Worm (Caenorhabditis elegans) whole organism, L1 larva: ENCODE results near the gene M05D6.1.

Source experiments
- C34B4.2 ChIP-seq: sonication (generic microtip); optimal IDR thresholded peaks from 2 replicates; lab custom pipeline; 2017; ENCODE audit warnings: mild to moderate bottlenecking, missing genetic modification characterization, missing compliant biosample characterization
- Y116A8C.19 ChIP-seq: sonication (generic microtip); optimal IDR thresholded peaks from 2 replicates; lab custom pipeline; 2016; ENCODE audit warnings: missing compliant biosample characterization, missing genetic modification characterization, borderline replicate concordance
- aha-1 ChIP-seq: fragments of 150-350 bp; optimal IDR thresholded peaks from 2 replicates; lab custom pipeline; 2014; ENCODE audit warnings: missing biosample characterization, missing genetic modification characterization
- ama-1 ChIP-seq: fragments of 150-350 bp; optimal IDR thresholded peaks from 2 replicates; lab custom pipeline; 2014
- blmp-1 ChIP-seq: fragments of 150-350 bp; optimal IDR thresholded peaks from 2 replicates; lab custom pipeline; 2014; ENCODE audit warnings: missing biosample characterization, missing genetic modification characterization
- ceh-63 ChIP-seq: fragments of 200-800 bp; sonication (Bioruptor generic); optimal IDR thresholded peaks from 2 replicates; lab custom pipeline; 2018; ENCODE audit warnings: mild to moderate bottlenecking, missing genetic modification characterization, missing compliant biosample characterization
- ceh-82 ChIP-seq, 3 experiments: fragments of 150-350 bp in 1 of 3; sonication (generic microtip) in 2 of 3; optimal IDR thresholded peaks; 2 replicates each; lab custom pipeline; 2014 to 2017; ENCODE audit warnings: missing biosample characterization in 3 of 3, missing genetic modification characterization in 3 of 3
- ceh-88 ChIP-seq: fragments of 200-800 bp; sonication (Bioruptor generic); IDR thresholded peaks from 2 replicates; pipeline ENCODE4 v1.3.6; 2022; ENCODE audit warnings: missing genetic modification characterization, missing compliant biosample characterization
- dpl-1 ChIP-seq, 3 experiments: fragments of 150-350 bp in 2 of 3; sonication (generic microtip) in 1 of 3; optimal IDR thresholded peaks; 2 replicates each; lab custom pipeline; 2014 to 2017; ENCODE audit warnings: missing biosample characterization in 3 of 3, missing genetic modification characterization in 3 of 3, missing genetic modification reagents in 3 of 3
- dsc-1 ChIP-seq: sonication (generic microtip); optimal IDR thresholded peaks from 2 replicates; lab custom pipeline; 2016; ENCODE audit warnings: mild to moderate bottlenecking, missing genetic modification characterization, missing compliant biosample characterization
- efl-1 ChIP-seq, 4 experiments: fragments of 150-350 bp; optimal IDR thresholded peaks in 3 of 4; peaks in 1 of 4; 1 replicate in 1 of 4; 2 replicates in 3 of 4; lab custom pipeline; 2014; ENCODE audit warnings: missing biosample characterization in 2 of 4, missing genetic modification characterization in 2 of 4, missing genetic modification reagents in 2 of 4
- efl-3 ChIP-seq: fragments of 200-800 bp; sonication (Bioruptor generic); optimal IDR thresholded peaks from 2 replicates; lab custom pipeline; 2018; ENCODE audit warnings: mild to moderate bottlenecking, missing genetic modification characterization, missing compliant biosample characterization
- egl-13 ChIP-seq: sonication (generic microtip); optimal IDR thresholded peaks from 2 replicates; lab custom pipeline; 2016; ENCODE audit warnings: missing genotype, missing genetic modification reagents, missing genetic modification characterization, missing compliant biosample characterization
- egl-27 ChIP-seq, 2 experiments: fragments of 150-350 bp in 1 of 2; sonication (generic microtip); optimal IDR thresholded peaks; 3 replicates each; lab custom pipeline; 2017 to 2018; ENCODE audit warnings: missing biosample characterization in 2 of 2, missing genetic modification characterization in 2 of 2, missing genetic modification reagents in 2 of 2
- elt-3 ChIP-seq, 6 experiments: fragments of 150-350 bp in 1 of 6; sonication (generic microtip); optimal IDR thresholded peaks; 2 replicates each; lab custom pipeline; 2017 to 2018; ENCODE audit warnings: missing biosample characterization in 6 of 6, missing genetic modification characterization in 6 of 6, inconsistent platforms in 1 of 6
- ets-5 ChIP-seq: fragments of 200-800 bp; sonication (Bioruptor generic); IDR thresholded peaks from 2 replicates; pipeline ENCODE4 v1.3.6; 2022; ENCODE audit warnings: missing genetic modification characterization, missing compliant biosample characterization
- fos-1 ChIP-seq: fragments of 150-350 bp; optimal IDR thresholded peaks from 2 replicates; lab custom pipeline; 2014; ENCODE audit warnings: missing biosample characterization, missing genetic modification characterization
- hlh-17 ChIP-seq: fragments of 200-800 bp; sonication (Bioruptor generic); optimal IDR thresholded peaks from 2 replicates; lab custom pipeline; 2018; ENCODE audit warnings: missing genetic modification characterization, mild to moderate bottlenecking, missing compliant biosample characterization, moderate library complexity, borderline replicate concordance
- hlh-4 ChIP-seq: sonication (generic microtip); optimal IDR thresholded peaks from 2 replicates; lab custom pipeline; 2016; ENCODE audit warnings: mild to moderate bottlenecking, missing genetic modification characterization, missing compliant biosample characterization
- irx-1 ChIP-seq: sonication (generic microtip); optimal IDR thresholded peaks from 2 replicates; lab custom pipeline; 2016; ENCODE audit warnings: missing genetic modification characterization, missing compliant biosample characterization
- lin-14 ChIP-seq: fragments of 200-800 bp; sonication (Bioruptor generic); optimal IDR thresholded peaks from 2 replicates; lab custom pipeline; 2018; ENCODE audit warnings: mild to moderate bottlenecking, missing genetic modification characterization, moderate library complexity, missing compliant biosample characterization
- lin-15B ChIP-seq: fragments of 150-350 bp; sonication (generic microtip); optimal IDR thresholded peaks from 3 replicates; lab custom pipeline; 2014; ENCODE audit warnings: missing biosample characterization, missing genetic modification characterization
- lin-39 ChIP-seq: fragments of 150-350 bp; optimal IDR thresholded peaks from 2 replicates; lab custom pipeline; 2014; ENCODE audit warnings: missing biosample characterization, missing genetic modification reagents, missing genetic modification characterization
- lir-3 ChIP-seq: sonication (generic microtip); optimal IDR thresholded peaks from 2 replicates; lab custom pipeline; 2016; ENCODE audit warnings: mild to moderate bottlenecking, missing genetic modification characterization, moderate library complexity, missing compliant biosample characterization; ENCODE audit not compliant: poor library complexity
- lsy-2 ChIP-seq, 2 experiments: fragments of 150-350 bp; optimal IDR thresholded peaks; 2 replicates each; lab custom pipeline; 2014; ENCODE audit warnings: missing biosample characterization in 2 of 2, missing genetic modification characterization in 2 of 2
- mab-9 ChIP-seq: fragments of 200-800 bp; sonication (Bioruptor generic); IDR thresholded peaks from 2 replicates; pipeline ENCODE4 v1.3.6; 2022; ENCODE audit warnings: missing genetic modification reagents, missing genetic modification characterization, missing compliant biosample characterization
- mdl-1 ChIP-seq, 2 experiments: fragments of 150-350 bp; optimal IDR thresholded peaks; 2 replicates each; lab custom pipeline; 2014 to 2017; ENCODE audit warnings: missing biosample characterization in 2 of 2, missing genetic modification characterization in 2 of 2, inconsistent platforms in 1 of 2
- mef-2 ChIP-seq: fragments of 150-350 bp; optimal IDR thresholded peaks from 2 replicates; lab custom pipeline; 2014; ENCODE audit warnings: missing biosample characterization, missing genetic modification characterization
- mep-1 ChIP-seq: fragments of 150-350 bp; optimal IDR thresholded peaks from 2 replicates; lab custom pipeline; 2014; ENCODE audit warnings: missing biosample characterization, missing genetic modification characterization
- nhr-11 ChIP-seq: fragments of 150-350 bp; optimal IDR thresholded peaks from 2 replicates; lab custom pipeline; 2014; ENCODE audit warnings: missing biosample characterization, missing genetic modification characterization
- nhr-12 ChIP-seq: sonication (generic microtip); optimal IDR thresholded peaks from 2 replicates; lab custom pipeline; 2017; ENCODE audit warnings: missing biosample characterization, missing genetic modification characterization
- nhr-237 ChIP-seq: fragments of 150-350 bp; optimal IDR thresholded peaks from 2 replicates; lab custom pipeline; 2014; ENCODE audit warnings: missing biosample characterization, missing genetic modification characterization
- nhr-28 ChIP-seq: fragments of 150-350 bp; optimal IDR thresholded peaks from 2 replicates; lab custom pipeline; 2014; ENCODE audit warnings: missing biosample characterization, missing genetic modification characterization
- nhr-47 ChIP-seq: sonication (generic microtip); optimal IDR thresholded peaks from 2 replicates; lab custom pipeline; 2016; ENCODE audit warnings: mild to moderate bottlenecking, missing genetic modification characterization, moderate library complexity, missing compliant biosample characterization
- nhr-77 ChIP-seq: fragments of 150-350 bp; optimal IDR thresholded peaks from 2 replicates; lab custom pipeline; 2014; ENCODE audit warnings: missing biosample characterization, missing genetic modification characterization
- nhr-90 ChIP-seq: sonication (generic microtip); optimal IDR thresholded peaks from 2 replicates; lab custom pipeline; 2016; ENCODE audit warnings: mild to moderate bottlenecking, missing genetic modification characterization, missing compliant biosample characterization; ENCODE audit not compliant: poor library complexity
- pax-3 ChIP-seq: fragments of 200-800 bp; sonication (Bioruptor generic); optimal IDR thresholded peaks from 2 replicates; lab custom pipeline; 2018; ENCODE audit warnings: mild to moderate bottlenecking, missing genetic modification characterization, moderate library complexity, missing compliant biosample characterization
- pqm-1 ChIP-seq: sonication (generic microtip); optimal IDR thresholded peaks from 3 replicates; lab custom pipeline; 2017; ENCODE audit warnings: missing biosample characterization, missing genetic modification characterization
- snu-23 ChIP-seq: sonication (generic microtip); optimal IDR thresholded peaks from 2 replicates; lab custom pipeline; 2016; ENCODE audit warnings: missing genetic modification characterization, missing compliant biosample characterization
- sox-4 ChIP-seq: sonication (generic microtip); optimal IDR thresholded peaks from 2 replicates; lab custom pipeline; 2016; ENCODE audit warnings: missing genetic modification characterization, missing compliant biosample characterization
- sptf-1 ChIP-seq: fragments of 150-350 bp; optimal IDR thresholded peaks from 2 replicates; lab custom pipeline; 2014; ENCODE audit warnings: missing biosample characterization, missing genetic modification characterization
- unc-30 ChIP-seq: sonication (generic microtip); optimal IDR thresholded peaks from 2 replicates; lab custom pipeline; 2017; ENCODE audit warnings: missing biosample characterization, missing genetic modification characterization
- unc-62 ChIP-seq: fragments of 150-350 bp; optimal IDR thresholded peaks from 2 replicates; lab custom pipeline; 2014; ENCODE audit warnings: missing biosample characterization, missing genetic modification reagents, missing genetic modification characterization
- xbp-1 ChIP-seq: sonication (generic microtip); optimal IDR thresholded peaks from 2 replicates; lab custom pipeline; 2016; ENCODE audit warnings: missing genetic modification characterization, missing compliant biosample characterization
- ztf-4 ChIP-seq: fragments of 150-350 bp; optimal IDR thresholded peaks from 2 replicates; lab custom pipeline; 2014; ENCODE audit warnings: missing biosample characterization, missing genetic modification characterization

The M05D6.1 gene

DNA sequence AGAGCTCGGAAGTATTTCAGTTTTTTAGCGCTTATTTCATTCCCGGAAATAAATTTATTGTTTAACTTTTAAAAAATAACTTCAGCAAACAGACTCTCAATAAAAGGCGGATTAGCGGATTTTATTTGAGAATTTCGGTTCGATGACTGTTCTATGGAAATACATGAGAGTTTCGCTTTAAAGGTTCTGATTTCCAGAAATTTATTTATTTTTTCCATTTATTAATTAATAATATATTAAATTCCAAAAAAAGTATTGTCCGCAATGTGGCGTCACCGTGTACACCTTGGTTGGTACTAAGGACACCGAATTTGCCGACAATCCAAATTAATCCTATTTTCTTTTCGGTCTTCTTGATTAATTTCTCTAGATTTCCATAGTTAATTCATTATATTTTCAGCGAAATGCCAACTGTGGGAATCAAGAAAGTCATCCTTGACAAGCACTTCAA is 10.7 kb downstream of the M05D6.1 start, which contains the start of gene fars-3 (continued):
- TF ChIP-seq dsc-1 (tag; lab: Kevin White, UChicago), result no peak
- no peak for TF ChIP-seq unc-62 (GFP tag; lab: Kevin White, UChicago)
- no peak for TF ChIP-seq Y116A8C.19 (tag; lab: Kevin White, UChicago)
- TF ChIP-seq mab-9, result no peak
- no peak for TF ChIP-seq unc-30 (tag; lab: Kevin White, UChicago)
- TF ChIP-seq lin-14 (GFP tag; lab: Kevin White, UChicago), result no peak
- TF ChIP-seq ceh-82 (tag; optimal IDR thresholded peaks at IDR 0.05; lab: Kevin White, UChicago), result no peak
- no peak for TF ChIP-seq irx-1 (tag; lab: Kevin White, UChicago)
- TF ChIP-seq sox-4 (tag; lab: Kevin White, UChicago), result no peak
- no peak for TF ChIP-seq lin-15B (tag; lab: Kevin White, UChicago)
- TF ChIP-seq pax-3 (tag; lab: Kevin White, UChicago), result no peak
- TF ChIP-seq lin-39 (tag; lab: Kevin White, UChicago), result no peak
- no peak for TF ChIP-seq nhr-90 (tag; lab: Kevin White, UChicago)
- no peak for TF ChIP-seq elt-3 (tag; optimal IDR thresholded peaks at IDR 0.05; lab: Kevin White, UChicago)
- peak in 1 of 3 experiments; percentile 52 for TF ChIP-seq dpl-1 (GFP tag; optimal IDR thresholded peaks at IDR 0.05; lab: Kevin White, UChicago)
- TF ChIP-seq snu-23 (GFP tag; lab: Kevin White, UChicago), result peak; percentile 31
- TF ChIP-seq pqm-1 (tag; lab: Kevin White, UChicago), result no peak
- TF ChIP-seq hlh-4 (tag; lab: Kevin White, UChicago), result no peak
- TF ChIP-seq ceh-63 (GFP tag; lab: Kevin White, UChicago), result no peak
- peak; percentile 52 for TF ChIP-seq blmp-1 (tag; lab: Kevin White, UChicago)
- no peak for TF ChIP-seq hlh-17 (GFP tag; lab: Kevin White, UChicago)
- peak; percentile 70 for TF ChIP-seq mep-1 (tag; lab: Kevin White, UChicago)
- peak; percentile 1 to 8 for TF ChIP-seq efl-1 (optimal IDR thresholded peaks at IDR 0.05; lab: Kevin White, UChicago)
- peak in 1 of 2 experiments; percentile 36 for TF ChIP-seq efl-1 (GFP tag; optimal IDR thresholded peaks at IDR 0.05 in 1 of 2; lab: Kevin White, UChicago)
- no peak for TF ChIP-seq C34B4.2 (tag; lab: Kevin White, UChicago)
- TF ChIP-seq nhr-28 (tag; lab: Kevin White, UChicago), result no peak
- TF ChIP-seq ets-5, result no peak
- TF ChIP-seq mdl-1 (tag; optimal IDR thresholded peaks at IDR 0.05; lab: Kevin White, UChicago), result no peak
- no peak for TF ChIP-seq nhr-77 (tag; lab: Kevin White, UChicago)
- TF ChIP-seq nhr-237 (tag; lab: Kevin White, UChicago), result no peak
- no peak for TF ChIP-seq nhr-12 (tag; lab: Kevin White, UChicago)
- no peak for TF ChIP-seq nhr-47 (tag; lab: Kevin White, UChicago)
- no peak for TF ChIP-seq egl-13 (tag; lab: Kevin White, UChicago)
- TF ChIP-seq lir-3, result no peak
- no peak for TF ChIP-seq ztf-4
- no peak for TF ChIP-seq efl-3 (GFP tag; lab: Kevin White, UChicago)
- TF ChIP-seq lsy-2 (tag; optimal IDR thresholded peaks at IDR 0.05; lab: Kevin White, UChicago), result peak; percentile 33 to 59
- TF ChIP-seq aha-1, result no peak
- TF ChIP-seq ama-1 (lab: Kevin White, UChicago), result peak; percentile 17
- TF ChIP-seq xbp-1 (tag; lab: Kevin White, UChicago), result peak; percentile 13
- TF ChIP-seq sptf-1, result no peak
- TF ChIP-seq egl-27 (tag; optimal IDR thresholded peaks at IDR 0.05; lab: Kevin White, UChicago), result no peak
- TF ChIP-seq mef-2 (tag; lab: Kevin White, UChicago), result no peak
- no peak for TF ChIP-seq ceh-88 (GFP tag; lab: Robert Waterston, UW)
- TF ChIP-seq nhr-11, result no peak
- no peak for TF ChIP-seq fos-1 (tag; lab: Kevin White, UChicago)
